Worm (Caenorhabditis elegans) whole organism, L2 larva: ENCODE data around the gene C08H9.15.

ENCODE experiments used
- nhr-12 ChIP-seq: fragments of 150-350 bp; optimal IDR thresholded peaks from 2 replicates; lab custom pipeline; 2014; ENCODE audit warnings: missing biosample characterization, missing genetic modification characterization
- nhr-25 ChIP-seq: fragments of 150-350 bp; sonication (generic microtip); optimal IDR thresholded peaks from 3 replicates; lab custom pipeline; 2014; ENCODE audit warnings: missing biosample characterization, missing genetic modification characterization

ce11 chrII:9855620-9856019, 25.4 kb upstream of the C08H9.15 start, which contains the start of gene chil-4:
- no peak for TF ChIP-seq nhr-25 (tag; lab: Kevin White, UChicago)
- no peak for TF ChIP-seq nhr-12 (tag; lab: Kevin White, UChicago)
